Worm (Caenorhabditis elegans) whole organism, early embryonic: ENCODE results near the gene byn-1.

Experiments used
- F13C5.2 ChIP-seq: sonication (generic microtip); optimal IDR thresholded peaks from 2 replicates; lab custom pipeline; 2017; ENCODE audit warnings: mild to moderate bottlenecking, missing genetic modification characterization, inconsistent platforms, missing compliant biosample characterization
- scrt-1 ChIP-seq: fragments of 200-800 bp; sonication (Bioruptor generic); IDR thresholded peaks from 2 replicates; pipeline ENCODE4 v1.3.6; 2022; ENCODE audit warnings: missing genetic modification characterization, missing compliant biosample characterization

- TF ChIP-seq scrt-1 = no peak
- no peak for TF ChIP-seq F13C5.2
These were observed 47.8 kb downstream of the byn-1 start, which contains the start of gene ceh-20 for ce11 chrIII:6979584-6979983.
